Worm (Caenorhabditis elegans): ENCODE data around the gene srh-154.

- no peak for TF ChIP-seq tbx-37 (GFP tag; conservative IDR thresholded peaks at IDR 0.05)
- TF ChIP-seq ama-1 (optimal IDR thresholded peaks at IDR 0.05): no peak
- TF ChIP-seq pes-1 (GFP tag; IDR thresholded peaks at IDR 0.05): no peak
- TF ChIP-seq scrt-1 (GFP tag; IDR thresholded peaks at IDR 0.05): no peak
- no peak for TF ChIP-seq tbx-11 (GFP tag; IDR thresholded peaks at IDR 0.05)
These were observed 24.6 kb upstream of the srh-154 start, which contains the start of gene T27C5.12 for ce11 chrV:17414951-17415350.
